Fruit fly (Drosophila melanogaster): ENCODE results near the gene kek3.

- TF ChIP-seq psq (optimal IDR thresholded peaks at IDR 0.05) (no peak), h (optimal IDR thresholded peaks at IDR 0.05) (no peak), Myc (optimal IDR thresholded peaks at IDR 0.05) (no peak), insv (optimal IDR thresholded peaks at IDR 0.05) (no peak), Sin3A (optimal IDR thresholded peaks at IDR 0.05) (no peak), ttk (optimal IDR thresholded peaks at IDR 0.05) (no peak)
Measured at dm6 chr2L:15628378-15628777, 75.9 kb downstream of the kek3 start, which contains the start of gene CG7631.
